Worm (Caenorhabditis elegans) whole organism, young adult: ENCODE results near the gene F47G3.3.

Source experiments
- F57C9.4 ChIP-seq: sonication (generic microtip); optimal IDR thresholded peaks from 2 replicates; lab custom pipeline; 2017; ENCODE audit warnings: mild to moderate bottlenecking, missing genetic modification characterization, missing compliant biosample characterization
- Y53F4B.3 ChIP-seq: fragments of 200-800 bp; sonication (Bioruptor generic); IDR thresholded peaks from 2 replicates; pipeline ENCODE4 v1.3.6; 2022; ENCODE audit warnings: missing genetic modification reagents, missing genetic modification characterization, missing compliant biosample characterization
- athp-1 ChIP-seq: sonication (generic microtip); optimal IDR thresholded peaks from 2 replicates; lab custom pipeline; 2017; ENCODE audit warnings: mild to moderate bottlenecking, missing genetic modification characterization, missing compliant biosample characterization
- efl-1 ChIP-seq: fragments of 150-350 bp; optimal IDR thresholded peaks from 2 replicates; lab custom pipeline; 2014; ENCODE audit warnings: missing biosample characterization, missing genetic modification reagents, missing genetic modification characterization
- ekl-4 ChIP-seq: fragments of 200-800 bp; sonication (Bioruptor generic); IDR thresholded peaks from 2 replicates; pipeline ENCODE4 v1.3.6; 2022; ENCODE audit warnings: missing genetic modification reagents, missing genetic modification characterization, missing compliant biosample characterization
- lag-1 ChIP-seq: fragments of 200-800 bp; sonication (Bioruptor generic); IDR thresholded peaks from 2 replicates; pipeline ENCODE4 v1.3.6; 2022; ENCODE audit warnings: missing genetic modification reagents, missing genetic modification characterization, missing compliant biosample characterization
- pha-4 ChIP-seq: fragments of 150-350 bp; sonication (generic microtip); optimal IDR thresholded peaks from 2 replicates; lab custom pipeline; 2014; ENCODE audit warnings: missing biosample characterization, missing genetic modification reagents, missing genetic modification characterization
- snpc-3.4 ChIP-seq: sonication (generic microtip); optimal IDR thresholded peaks from 2 replicates; lab custom pipeline; 2017; ENCODE audit warnings: missing genetic modification characterization, mild to moderate bottlenecking, missing compliant biosample characterization, antibody characterized with exemption, moderate library complexity, missing genotype, missing genetic modification reagents
- somi-1 ChIP-seq: fragments of 200-800 bp; sonication (Bioruptor generic); optimal IDR thresholded peaks from 2 replicates; lab custom pipeline; 2018; ENCODE audit warnings: mild to moderate bottlenecking, missing genetic modification characterization, missing compliant biosample characterization
- unc-130 ChIP-seq: sonication (generic microtip); optimal IDR thresholded peaks from 2 replicates; lab custom pipeline; 2016; ENCODE audit warnings: missing genetic modification reagents, missing genetic modification characterization, missing compliant biosample characterization
- xnd-1 ChIP-seq: sonication (generic microtip); optimal IDR thresholded peaks from 2 replicates; lab custom pipeline; 2016; ENCODE audit warnings: missing genotype, missing genetic modification reagents, missing genetic modification characterization, missing compliant biosample characterization
- ztf-26 ChIP-seq: sonication (generic microtip); optimal IDR thresholded peaks from 2 replicates; lab custom pipeline; 2017; ENCODE audit warnings: missing genetic modification characterization, missing compliant biosample characterization
- ztf-28 ChIP-seq: fragments of 200-800 bp; sonication (Bioruptor generic); IDR thresholded peaks from 2 replicates; pipeline ENCODE4 v1.3.6; 2022; ENCODE audit warnings: missing genetic modification reagents, missing genetic modification characterization, missing compliant biosample characterization

DNA sequence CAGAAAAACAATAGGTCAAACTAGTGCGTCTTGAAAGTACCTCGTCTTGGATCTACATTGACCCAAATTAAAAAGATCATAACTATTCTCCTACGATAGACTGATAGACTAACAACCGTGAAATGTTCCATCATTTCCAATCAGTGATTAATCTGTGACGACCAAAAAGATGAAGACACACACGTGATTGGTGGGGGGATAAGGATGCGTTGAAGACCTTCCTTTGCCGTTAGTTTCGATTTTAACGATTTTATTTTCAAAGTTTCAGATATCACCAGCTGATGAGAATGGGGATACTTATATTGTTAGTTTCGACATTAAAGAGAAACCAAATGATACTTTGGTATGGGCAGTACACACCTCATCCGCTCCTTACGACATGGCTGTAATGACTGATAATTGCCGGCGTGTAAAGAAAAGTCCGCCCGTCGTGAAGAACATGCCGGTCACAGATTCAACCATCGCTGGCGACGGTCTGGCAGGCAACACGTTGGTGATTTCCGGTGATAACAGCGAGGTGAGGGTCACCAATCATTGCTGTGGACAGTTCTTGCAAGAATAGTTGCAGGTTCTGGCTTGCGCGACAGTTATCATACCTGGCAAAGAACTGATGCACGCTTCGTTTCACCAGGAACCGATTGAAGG, 11.3 kb downstream of the F47G3.3 start:
- TF ChIP-seq pha-4 (tag; lab: Kevin White, UChicago) (no peak), efl-1 (no peak), xnd-1 (tag; lab: Kevin White, UChicago) (no peak), unc-130 (GFP tag; lab: Kevin White, UChicago) (no peak), F57C9.4 (tag; lab: Kevin White, UChicago) (no peak), ztf-28 (GFP tag; lab: Robert Waterston, UW) (no peak), Y53F4B.3 (GFP tag; lab: Robert Waterston, UW) (no peak), ztf-26 (tag; lab: Kevin White, UChicago) (no peak), ekl-4 (GFP tag; lab: Robert Waterston, UW) (no peak), athp-1 (tag; lab: Kevin White, UChicago) (no peak), lag-1 (GFP tag; lab: Robert Waterston, UW) (no peak), snpc-3.4 (tag; lab: Kevin White, UChicago) (no peak), somi-1 (GFP tag; lab: Kevin White, UChicago) (no peak)
